Worm (Caenorhabditis elegans) whole organism, L2 larva: Measurements from ENCODE around the gene F46C3.7.

Experiments
- C34F6.9 ChIP-seq: fragments of 150-350 bp; optimal IDR thresholded peaks from 2 replicates; lab custom pipeline; 2014; ENCODE audit warnings: missing biosample characterization, missing genetic modification characterization
- F13H6.1 ChIP-seq: sonication (generic microtip); optimal IDR thresholded peaks from 2 replicates; lab custom pipeline; 2016; ENCODE audit warnings: missing genetic modification characterization, missing compliant biosample characterization
- R02D3.7 ChIP-seq: fragments of 150-350 bp; optimal IDR thresholded peaks from 2 replicates; lab custom pipeline; 2014; ENCODE audit warnings: missing biosample characterization, missing genetic modification characterization
- Y55F3AM.14 ChIP-seq: fragments of 200-800 bp; sonication (Bioruptor generic); optimal IDR thresholded peaks from 2 replicates; lab custom pipeline; 2018; ENCODE audit warnings: mild to moderate bottlenecking, missing genetic modification characterization, missing compliant biosample characterization
- ZK546.5 ChIP-seq: sonication (generic microtip); optimal IDR thresholded peaks from 2 replicates; lab custom pipeline; 2017; ENCODE audit warnings: missing biosample characterization, missing genetic modification characterization
- alr-1 ChIP-seq: fragments of 150-350 bp; optimal IDR thresholded peaks from 2 replicates; lab custom pipeline; 2014; ENCODE audit warnings: missing biosample characterization, missing genetic modification characterization
- aly-2 ChIP-seq: fragments of 150-350 bp; optimal IDR thresholded peaks from 2 replicates; lab custom pipeline; 2014; ENCODE audit warnings: missing biosample characterization, missing genetic modification characterization
- ama-1 ChIP-seq: fragments of 150-350 bp; optimal IDR thresholded peaks from 2 replicates; lab custom pipeline; 2018; ENCODE audit warnings: inconsistent platforms
- blmp-1 ChIP-seq: sonication (generic microtip); optimal IDR thresholded peaks from 2 replicates; lab custom pipeline; 2017; ENCODE audit warnings: missing genetic modification characterization, mild to moderate bottlenecking, missing compliant biosample characterization, antibody characterized with exemption, moderate library complexity; ENCODE audit not compliant: insufficient read depth
- ceh-16 ChIP-seq: fragments of 150-350 bp; optimal IDR thresholded peaks from 2 replicates; lab custom pipeline; 2014; ENCODE audit warnings: missing biosample characterization, missing genetic modification characterization
- ceh-82 ChIP-seq: fragments of 150-350 bp; optimal IDR thresholded peaks from 2 replicates; lab custom pipeline; 2014; ENCODE audit warnings: missing biosample characterization, missing genetic modification characterization
- crh-2 ChIP-seq: sonication (generic microtip); optimal IDR thresholded peaks from 2 replicates; lab custom pipeline; 2017; ENCODE audit warnings: missing biosample characterization, missing genetic modification characterization
- dmd-4 ChIP-seq: sonication (generic microtip); optimal IDR thresholded peaks from 2 replicates; lab custom pipeline; 2017; ENCODE audit warnings: missing biosample characterization, missing genetic modification characterization
- egl-27 ChIP-seq: sonication (generic microtip); optimal IDR thresholded peaks from 3 replicates; lab custom pipeline; 2017; ENCODE audit warnings: missing biosample characterization, missing genetic modification reagents, missing genetic modification characterization
- elt-1 ChIP-seq: fragments of 150-350 bp; optimal IDR thresholded peaks from 2 replicates; lab custom pipeline; 2014; ENCODE audit warnings: missing biosample characterization, missing genetic modification characterization
- fos-1 ChIP-seq: fragments of 150-350 bp; optimal IDR thresholded peaks from 2 replicates; lab custom pipeline; 2014; ENCODE audit warnings: missing biosample characterization, missing genetic modification characterization
- gmeb-1 ChIP-seq: fragments of 150-350 bp; optimal IDR thresholded peaks from 2 replicates; lab custom pipeline; 2014; ENCODE audit warnings: missing biosample characterization, missing genetic modification characterization
- lin-11 ChIP-seq: fragments of 150-350 bp; sonication (generic microtip); optimal IDR thresholded peaks from 2 replicates; lab custom pipeline; 2014; ENCODE audit warnings: missing biosample characterization, missing genetic modification characterization, inconsistent platforms, mixed read lengths
- lin-13 ChIP-seq: fragments of 150-350 bp; optimal IDR thresholded peaks from 2 replicates; lab custom pipeline; 2014; ENCODE audit warnings: missing biosample characterization, missing genetic modification reagents, missing genetic modification characterization
- lin-39 ChIP-seq: fragments of 150-350 bp; optimal IDR thresholded peaks from 2 replicates; lab custom pipeline; 2014; ENCODE audit warnings: missing biosample characterization, missing genetic modification reagents, missing genetic modification characterization
- lsy-2 ChIP-seq, 2 experiments: fragments of 150-350 bp in 1 of 2; sonication (generic microtip) in 1 of 2; optimal IDR thresholded peaks; 2 replicates each; lab custom pipeline; 2014 to 2017; ENCODE audit warnings: missing biosample characterization in 2 of 2, missing genetic modification characterization in 2 of 2
- mab-5 ChIP-seq: fragments of 150-350 bp; optimal IDR thresholded peaks from 2 replicates; lab custom pipeline; 2014; ENCODE audit warnings: missing biosample characterization, missing genetic modification characterization
- mbf-1 ChIP-seq: sonication (generic microtip); optimal IDR thresholded peaks from 2 replicates; lab custom pipeline; 2017; ENCODE audit warnings: missing biosample characterization, missing genetic modification characterization
- mdl-1 ChIP-seq, 2 experiments: fragments of 150-350 bp in 1 of 2; sonication (generic microtip) in 1 of 2; optimal IDR thresholded peaks; 2 replicates each; lab custom pipeline; 2017; ENCODE audit warnings: missing biosample characterization in 2 of 2, missing genetic modification characterization in 2 of 2
- nhr-10 ChIP-seq: sonication (generic microtip); optimal IDR thresholded peaks from 2 replicates; lab custom pipeline; 2017; ENCODE audit warnings: missing biosample characterization, missing genetic modification characterization
- nhr-11 ChIP-seq: fragments of 150-350 bp; optimal IDR thresholded peaks from 2 replicates; lab custom pipeline; 2014; ENCODE audit warnings: missing biosample characterization, missing genetic modification characterization
- nhr-12 ChIP-seq: fragments of 150-350 bp; optimal IDR thresholded peaks from 2 replicates; lab custom pipeline; 2014; ENCODE audit warnings: missing biosample characterization, missing genetic modification characterization
- nhr-129 ChIP-seq: fragments of 150-350 bp; optimal IDR thresholded peaks from 2 replicates; lab custom pipeline; 2014; ENCODE audit warnings: missing biosample characterization, missing genetic modification characterization
- nhr-21 ChIP-seq: fragments of 150-350 bp; optimal IDR thresholded peaks from 2 replicates; lab custom pipeline; 2014; ENCODE audit warnings: missing biosample characterization, missing genetic modification characterization
- nhr-23 ChIP-seq: fragments of 150-350 bp; optimal IDR thresholded peaks from 2 replicates; lab custom pipeline; 2014; ENCODE audit warnings: missing biosample characterization, missing genetic modification reagents, missing genetic modification characterization
- nhr-237 ChIP-seq: fragments of 150-350 bp; optimal IDR thresholded peaks from 2 replicates; lab custom pipeline; 2014; ENCODE audit warnings: missing biosample characterization, missing genetic modification characterization
- nhr-25 ChIP-seq: fragments of 150-350 bp; sonication (generic microtip); optimal IDR thresholded peaks from 3 replicates; lab custom pipeline; 2014; ENCODE audit warnings: missing biosample characterization, missing genetic modification characterization
- nhr-6 ChIP-seq: fragments of 150-350 bp; optimal IDR thresholded peaks from 2 replicates; lab custom pipeline; 2014; ENCODE audit warnings: missing biosample characterization, missing genetic modification characterization
- nhr-77 ChIP-seq: fragments of 150-350 bp; optimal IDR thresholded peaks from 2 replicates; lab custom pipeline; 2014; ENCODE audit warnings: missing biosample characterization, missing genetic modification characterization
- sem-4 ChIP-seq: fragments of 150-350 bp; optimal IDR thresholded peaks from 2 replicates; lab custom pipeline; 2014; ENCODE audit warnings: missing biosample characterization, missing genetic modification reagents, missing genetic modification characterization
- sma-3 ChIP-seq: sonication (generic microtip); optimal IDR thresholded peaks from 2 replicates; lab custom pipeline; 2016; ENCODE audit warnings: missing genetic modification reagents, missing genetic modification characterization, missing compliant biosample characterization
- sma-9 ChIP-seq, 2 experiments: fragments of 150-350 bp in 1 of 2; sonication (generic microtip) in 1 of 2; optimal IDR thresholded peaks; 2 replicates each; lab custom pipeline; 2014 to 2016; ENCODE audit warnings: missing genetic modification characterization in 2 of 2, mild to moderate bottlenecking in 1 of 2, missing biosample characterization in 1 of 2, missing compliant biosample characterization in 1 of 2, missing genetic modification reagents in 1 of 2, moderate library complexity in 1 of 2
- snpc-4 ChIP-seq: fragments of 150-350 bp; optimal IDR thresholded peaks from 2 replicates; lab custom pipeline; 2014; ENCODE audit warnings: missing biosample characterization, missing genetic modification characterization
- unc-39 ChIP-seq: fragments of 150-350 bp; optimal IDR thresholded peaks from 2 replicates; lab custom pipeline; 2014; ENCODE audit warnings: missing biosample characterization, missing genetic modification characterization
- unc-55 ChIP-seq: fragments of 150-350 bp; sonication (generic microtip); optimal IDR thresholded peaks from 3 replicates; lab custom pipeline; 2014; ENCODE audit warnings: missing biosample characterization, missing genetic modification reagents, missing genetic modification characterization
- zag-1 ChIP-seq: fragments of 150-350 bp; optimal IDR thresholded peaks from 2 replicates; lab custom pipeline; 2014; ENCODE audit warnings: missing biosample characterization, missing genetic modification characterization
- ztf-1 ChIP-seq: fragments of 200-800 bp; sonication (Bioruptor generic); conservative IDR thresholded peaks from 2 replicates; pipeline ENCODE4 v1.3.6; 2022; ENCODE audit warnings: missing genetic modification characterization, missing compliant biosample characterization
- ztf-11 ChIP-seq: sonication (generic microtip); optimal IDR thresholded peaks from 2 replicates; lab custom pipeline; 2017; ENCODE audit warnings: missing biosample characterization, missing genetic modification characterization
- ztf-4 ChIP-seq: fragments of 150-350 bp; optimal IDR thresholded peaks from 2 replicates; lab custom pipeline; 2014; ENCODE audit warnings: missing biosample characterization, missing genetic modification characterization

Gene F46C3.7

ce11 chrX:11471893-11472292 is 32.1 kb downstream of the F46C3.7 start:
- TF ChIP-seq ztf-4 (tag; lab: Kevin White, UChicago), result peak; percentile 86
- TF ChIP-seq nhr-21, result peak; percentile 34
- TF ChIP-seq nhr-11 (tag; lab: Kevin White, UChicago), result no peak
- no peak for TF ChIP-seq ceh-16 (tag; lab: Kevin White, UChicago)
- TF ChIP-seq zag-1 (tag; lab: Kevin White, UChicago), result peak; percentile 33
- peak; percentile 72 for TF ChIP-seq sem-4 (tag; lab: Kevin White, UChicago)
- TF ChIP-seq C34F6.9 (tag; lab: Kevin White, UChicago), result peak; percentile 82
- no peak for TF ChIP-seq gmeb-1 (tag; lab: Kevin White, UChicago)
- TF ChIP-seq ama-1, result peak; percentile 56
- peak; percentile 80 for TF ChIP-seq Y55F3AM.14 (GFP tag; lab: Kevin White, UChicago)
- peak; percentile 77 for TF ChIP-seq crh-2
- TF ChIP-seq mbf-1 (tag; lab: Kevin White, UChicago), result no peak
- TF ChIP-seq F13H6.1 (tag; lab: Kevin White, UChicago), result peak; percentile 87
- TF ChIP-seq snpc-4 (tag; lab: Kevin White, UChicago), result peak; percentile 17
- peak; percentile 72 to 82 for TF ChIP-seq mdl-1 (tag; optimal IDR thresholded peaks at IDR 0.05; lab: Kevin White, UChicago)
- TF ChIP-seq nhr-129 (tag; lab: Kevin White, UChicago), result peak; percentile 84
- peak; percentile 31 for TF ChIP-seq lin-13 (GFP tag; lab: Kevin White, UChicago)
- TF ChIP-seq egl-27 (tag; lab: Kevin White, UChicago), result peak; percentile 19
- no peak for TF ChIP-seq nhr-77
- peak; percentile 85 for TF ChIP-seq sma-9 (GFP tag; optimal IDR thresholded peaks at IDR 0.05; lab: Kevin White, UChicago)
- no peak for TF ChIP-seq sma-9 (tag; optimal IDR thresholded peaks at IDR 0.05; lab: Kevin White, UChicago)
- peak; percentile 63 for TF ChIP-seq nhr-25
- no peak for TF ChIP-seq elt-1 (tag; lab: Kevin White, UChicago)
- no peak for TF ChIP-seq nhr-23
- TF ChIP-seq nhr-237 (tag; lab: Kevin White, UChicago), result no peak
- no peak for TF ChIP-seq dmd-4
- TF ChIP-seq unc-55 (GFP tag; lab: Kevin White, UChicago), result peak; percentile 9
- TF ChIP-seq lin-11 (tag; lab: Kevin White, UChicago), result peak; percentile 73
- peak; percentile 13 for TF ChIP-seq sma-3
- peak; percentile 49 for TF ChIP-seq blmp-1 (tag; lab: Kevin White, UChicago)
- peak in 1 of 2 experiments; percentile 77 for TF ChIP-seq lsy-2 (tag; optimal IDR thresholded peaks at IDR 0.05; lab: Kevin White, UChicago)
- TF ChIP-seq mab-5 (tag; lab: Kevin White, UChicago), result no peak
- TF ChIP-seq fos-1, result peak; percentile 62
- peak; percentile 79 for TF ChIP-seq nhr-6 (tag; lab: Kevin White, UChicago)

ce11 chrX:11472407-11472806 is 32.6 kb downstream of the F46C3.7 start:
- TF ChIP-seq ceh-82 (tag; lab: Kevin White, UChicago) (no peak), blmp-1 (tag; lab: Kevin White, UChicago) (no peak), ztf-1 (no peak), crh-2 (peak; percentile 1), fos-1 (no peak)

DNA sequence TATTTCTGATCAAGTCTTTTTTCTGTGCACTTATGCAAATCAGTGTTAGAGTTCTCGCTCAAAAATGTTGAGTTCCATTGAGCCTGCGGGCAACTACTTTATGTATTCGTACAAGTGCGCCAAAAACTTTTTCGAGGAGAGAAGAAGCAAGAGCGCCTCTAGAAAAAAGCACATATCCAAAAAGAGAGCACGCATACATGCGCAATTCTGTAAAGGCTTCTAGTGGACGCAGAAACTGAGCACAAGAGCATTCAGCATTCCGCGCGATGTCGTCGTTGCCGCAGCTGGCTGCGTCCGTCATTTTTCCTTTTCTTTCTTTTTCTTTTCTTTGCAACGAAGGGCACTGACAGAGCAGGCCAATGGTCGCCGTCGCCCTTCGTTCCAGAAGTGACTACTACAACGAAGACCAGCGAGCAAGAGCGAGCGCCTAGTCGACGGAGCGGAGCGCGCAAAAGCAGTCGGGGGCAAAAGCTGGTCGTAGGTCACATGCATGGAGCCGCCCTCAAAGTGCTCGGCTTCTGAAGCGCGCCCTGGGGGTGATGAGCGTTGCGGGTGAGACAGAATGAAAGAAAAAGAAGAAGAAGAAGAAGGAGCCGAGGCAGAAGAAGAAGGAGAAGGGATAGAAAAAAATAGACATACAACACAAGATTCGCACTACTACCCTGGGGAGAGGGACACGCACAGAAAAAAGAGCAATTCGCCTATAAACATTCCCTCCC is 33.3 kb downstream of the F46C3.7 start:
- TF ChIP-seq ztf-11 (tag; lab: Kevin White, UChicago) (no peak), C34F6.9 (tag; lab: Kevin White, UChicago) (peak; percentile 56), mdl-1 (tag; optimal IDR thresholded peaks at IDR 0.05; lab: Kevin White, UChicago) (peak; percentile 57 to 86), nhr-12 (tag; lab: Kevin White, UChicago) (no peak), ztf-4 (tag; lab: Kevin White, UChicago) (peak; percentile 5), F13H6.1 (tag; lab: Kevin White, UChicago) (peak; percentile 85), nhr-11 (tag; lab: Kevin White, UChicago) (no peak), unc-55 (GFP tag; lab: Kevin White, UChicago) (peak; percentile 42), nhr-25 (no peak), lsy-2 (tag; optimal IDR thresholded peaks at IDR 0.05; lab: Kevin White, UChicago) (peak; percentile 12 to 56), ZK546.5 (tag; lab: Kevin White, UChicago) (no peak), nhr-10 (no peak), nhr-237 (tag; lab: Kevin White, UChicago) (no peak), nhr-129 (tag; lab: Kevin White, UChicago) (peak; percentile 66), fos-1 (no peak), mbf-1 (tag; lab: Kevin White, UChicago) (no peak), lin-13 (GFP tag; lab: Kevin White, UChicago) (no peak), nhr-6 (tag; lab: Kevin White, UChicago) (no peak), snpc-4 (tag; lab: Kevin White, UChicago) (no peak), ceh-82 (tag; lab: Kevin White, UChicago) (peak; percentile 10), nhr-21 (no peak), egl-27 (tag; lab: Kevin White, UChicago) (no peak), nhr-77 (no peak), sma-9 (GFP tag; optimal IDR thresholded peaks at IDR 0.05; lab: Kevin White, UChicago) (peak; percentile 62), sma-9 (tag; optimal IDR thresholded peaks at IDR 0.05; lab: Kevin White, UChicago) (no peak), nhr-23 (no peak), unc-39 (tag; lab: Kevin White, UChicago) (no peak), gmeb-1 (tag; lab: Kevin White, UChicago) (no peak), zag-1 (tag; lab: Kevin White, UChicago) (peak; percentile 55), alr-1 (tag; lab: Kevin White, UChicago) (no peak), mab-5 (tag; lab: Kevin White, UChicago) (peak; percentile 81), dmd-4 (no peak), lin-39 (no peak), aly-2 (tag; lab: Kevin White, UChicago) (no peak), ceh-16 (tag; lab: Kevin White, UChicago) (no peak), blmp-1 (tag; lab: Kevin White, UChicago) (no peak), R02D3.7 (no peak)
